Worm (Caenorhabditis elegans) whole organism, mixed stage, embryonic: Measurements from ENCODE around the gene Y57G11C.43.

Experiments
- M03D4.4 ChIP-seq: sonication (generic microtip); optimal IDR thresholded peaks from 2 replicates; lab custom pipeline; 2017; ENCODE audit warnings: mild to moderate bottlenecking, missing genetic modification characterization, missing compliant biosample characterization
- blmp-1 ChIP-seq: fragments of 150-350 bp; optimal IDR thresholded peaks from 2 replicates; lab custom pipeline; 2014; ENCODE audit warnings: missing biosample characterization, missing genetic modification characterization
- ceh-39 ChIP-seq: fragments of 150-350 bp; optimal IDR thresholded peaks from 2 replicates; lab custom pipeline; 2014; ENCODE audit warnings: missing biosample characterization, missing genetic modification characterization
- ceh-43 ChIP-seq: fragments of 200-800 bp; sonication (Bioruptor generic); optimal IDR thresholded peaks from 2 replicates; lab custom pipeline; 2018; ENCODE audit warnings: mild to moderate bottlenecking, missing genetic modification characterization, moderate library complexity, missing compliant biosample characterization
- ceh-83 ChIP-seq: fragments of 200-800 bp; sonication (Bioruptor generic); optimal IDR thresholded peaks from 2 replicates; lab custom pipeline; 2018; ENCODE audit warnings: mild to moderate bottlenecking, missing genetic modification characterization, missing compliant biosample characterization
- ces-1 ChIP-seq: fragments of 150-350 bp; optimal IDR thresholded peaks from 2 replicates; lab custom pipeline; 2014; ENCODE audit warnings: missing biosample characterization, missing genetic modification reagents, missing genetic modification characterization
- drap-1 ChIP-seq: fragments of 200-800 bp; sonication (Bioruptor generic); optimal IDR thresholded peaks from 3 replicates; lab custom pipeline; 2018; ENCODE audit warnings: mild to moderate bottlenecking, missing genetic modification characterization, missing compliant biosample characterization
- elt-1 ChIP-seq: sonication (generic microtip); optimal IDR thresholded peaks from 2 replicates; lab custom pipeline; 2017; ENCODE audit warnings: missing genetic modification characterization, mild to moderate bottlenecking, missing compliant biosample characterization, antibody characterized with exemption, moderate library complexity, borderline replicate concordance; ENCODE audit not compliant: insufficient read depth
- elt-3 ChIP-seq: fragments of 150-350 bp; optimal IDR thresholded peaks from 2 replicates; lab custom pipeline; 2014; ENCODE audit warnings: missing biosample characterization, missing genetic modification characterization
- flh-1 ChIP-seq: fragments of 200-800 bp; sonication (Bioruptor generic); optimal IDR thresholded peaks from 2 replicates; lab custom pipeline; 2018; ENCODE audit warnings: mild to moderate bottlenecking, missing genetic modification characterization, moderate library complexity, missing compliant biosample characterization
- hlh-1 ChIP-seq: fragments of 150-350 bp; optimal IDR thresholded peaks from 2 replicates; lab custom pipeline; 2014; ENCODE audit warnings: missing biosample characterization, missing genetic modification reagents, missing genetic modification characterization
- lin-13 ChIP-seq: fragments of 150-350 bp; optimal IDR thresholded peaks from 2 replicates; lab custom pipeline; 2014; ENCODE audit warnings: missing biosample characterization, missing genetic modification characterization
- lin-32 ChIP-seq: fragments of 200-800 bp; sonication (Bioruptor generic); optimal IDR thresholded peaks from 2 replicates; lab custom pipeline; 2018; ENCODE audit warnings: mild to moderate bottlenecking, missing genetic modification characterization, missing compliant biosample characterization
- lsy-2 ChIP-seq: fragments of 150-350 bp; optimal IDR thresholded peaks from 2 replicates; lab custom pipeline; 2014; ENCODE audit warnings: missing biosample characterization, missing genetic modification characterization
- mab-5 ChIP-seq: fragments of 150-350 bp; optimal IDR thresholded peaks from 2 replicates; lab custom pipeline; 2014; ENCODE audit warnings: missing biosample characterization, missing genetic modification characterization
- mep-1 ChIP-seq: fragments of 150-350 bp; optimal IDR thresholded peaks from 2 replicates; lab custom pipeline; 2017; ENCODE audit warnings: missing biosample characterization, missing genetic modification reagents, missing genetic modification characterization, inconsistent platforms
- nhr-12 ChIP-seq: fragments of 150-350 bp; optimal IDR thresholded peaks from 2 replicates; lab custom pipeline; 2014; ENCODE audit warnings: missing biosample characterization, missing genetic modification characterization
- nhr-2 ChIP-seq: fragments of 150-350 bp; optimal IDR thresholded peaks from 2 replicates; lab custom pipeline; 2014; ENCODE audit warnings: missing biosample characterization, missing genetic modification characterization
- nhr-237 ChIP-seq: fragments of 150-350 bp; optimal IDR thresholded peaks from 2 replicates; lab custom pipeline; 2014; ENCODE audit warnings: missing biosample characterization, missing genetic modification characterization
- nhr-28 ChIP-seq: fragments of 150-350 bp; optimal IDR thresholded peaks from 2 replicates; lab custom pipeline; 2014; ENCODE audit warnings: missing biosample characterization, missing genetic modification characterization
- nhr-76 ChIP-seq: sonication (generic microtip); optimal IDR thresholded peaks from 2 replicates; lab custom pipeline; 2017; ENCODE audit warnings: missing biosample characterization, missing genetic modification characterization
- snpc-4 ChIP-seq: fragments of 150-350 bp; optimal IDR thresholded peaks from 2 replicates; lab custom pipeline; 2014; ENCODE audit warnings: missing biosample characterization, missing genetic modification characterization
- tbx-8 ChIP-seq: fragments of 200-800 bp; sonication (Bioruptor generic); optimal IDR thresholded peaks from 2 replicates; lab custom pipeline; 2018; ENCODE audit warnings: mild to moderate bottlenecking, missing genetic modification characterization, moderate library complexity, missing compliant biosample characterization
- unc-39 ChIP-seq: fragments of 150-350 bp; optimal IDR thresholded peaks from 2 replicates; lab custom pipeline; 2014; ENCODE audit warnings: missing biosample characterization, missing genetic modification characterization
- zip-8 ChIP-seq: fragments of 150-350 bp; optimal IDR thresholded peaks from 2 replicates; lab custom pipeline; 2014; ENCODE audit warnings: missing biosample characterization, missing genetic modification characterization
- ztf-11 ChIP-seq: fragments of 150-350 bp; optimal IDR thresholded peaks from 2 replicates; lab custom pipeline; 2014; ENCODE audit warnings: missing biosample characterization, missing genetic modification characterization

The Y57G11C.43 gene

DNA sequence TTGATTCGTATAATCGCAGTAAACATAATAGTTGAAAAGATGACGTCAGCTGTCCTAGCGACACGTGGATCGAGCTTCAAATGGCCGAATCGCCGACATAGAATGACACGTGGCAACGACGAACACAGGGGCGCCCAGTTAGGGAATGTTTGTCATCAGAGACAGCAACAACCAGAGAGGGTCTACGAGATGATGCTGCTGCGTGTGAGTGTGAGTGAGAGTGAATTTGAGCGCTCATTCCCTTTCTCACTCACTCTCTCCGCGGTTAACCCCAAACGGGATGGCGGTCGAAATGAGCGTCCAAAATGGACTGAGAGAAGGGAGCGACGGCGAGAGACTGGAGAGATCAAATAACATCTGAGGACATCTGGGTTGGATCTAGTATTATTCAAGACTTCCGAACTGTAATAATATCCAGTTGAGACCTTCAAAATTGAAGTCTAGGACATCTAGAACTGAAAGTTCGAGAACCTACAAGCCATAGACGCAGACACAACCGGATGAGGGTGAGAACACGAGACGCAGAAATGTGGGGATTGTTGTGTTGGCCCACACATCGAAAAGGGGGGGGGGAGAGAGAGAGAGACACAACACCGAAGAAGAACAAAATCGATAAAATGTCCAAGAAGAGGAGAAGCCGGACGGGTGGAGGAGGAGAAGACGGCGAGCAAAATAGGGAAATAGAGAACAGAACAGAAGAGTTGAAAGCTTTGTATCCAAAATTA is 24.8 kb downstream of the Y57G11C.43 start (continued):
- TF ChIP-seq blmp-1 (tag; lab: Kevin White, UChicago) = peak; percentile 94
- no peak for TF ChIP-seq elt-3 (tag; lab: Kevin White, UChicago)
- TF ChIP-seq nhr-237 (tag; lab: Kevin White, UChicago) = peak; percentile 1
- no peak for TF ChIP-seq zip-8 (tag; lab: Kevin White, UChicago)
- peak; percentile 13 for TF ChIP-seq lin-13

DNA sequence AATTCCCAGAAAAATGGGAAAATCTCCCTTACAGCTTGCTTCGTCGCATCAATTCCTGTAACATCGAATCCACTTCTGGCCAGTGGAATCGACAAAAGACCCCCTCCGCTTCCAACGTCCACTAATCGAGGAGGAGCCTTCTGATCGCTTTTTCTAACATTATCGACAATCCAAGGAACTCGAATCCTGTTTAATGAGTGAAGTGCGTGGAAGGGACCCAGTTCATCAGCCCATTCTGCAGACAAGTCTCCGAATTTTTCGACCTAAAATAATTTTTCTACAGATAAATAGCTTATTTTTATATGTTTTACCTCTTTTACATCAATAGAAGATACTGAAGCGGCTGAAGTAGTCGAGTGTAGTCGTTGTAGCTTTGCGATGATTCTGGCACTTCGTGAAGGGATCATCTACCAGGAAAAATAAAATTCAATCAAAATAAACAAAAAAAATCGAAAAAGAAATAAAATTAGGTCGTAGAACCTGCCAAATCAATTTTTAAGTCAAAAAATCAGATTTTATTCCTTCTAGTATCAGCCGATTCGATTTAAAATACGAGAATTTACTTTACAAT is 26.8 kb downstream of the Y57G11C.43 start, which contains the start of gene coq-3:
TSS of gene coq-3 (minus strand) at position 407 of the 571 bp plus-strand sequence.
- no peak for TF ChIP-seq blmp-1 (tag; lab: Kevin White, UChicago)
- TF ChIP-seq ztf-11 (tag; lab: Kevin White, UChicago) = no peak
- TF ChIP-seq ceh-43 = no peak
- TF ChIP-seq zip-8 (tag; lab: Kevin White, UChicago) = no peak
- no peak for TF ChIP-seq ceh-83

DNA sequence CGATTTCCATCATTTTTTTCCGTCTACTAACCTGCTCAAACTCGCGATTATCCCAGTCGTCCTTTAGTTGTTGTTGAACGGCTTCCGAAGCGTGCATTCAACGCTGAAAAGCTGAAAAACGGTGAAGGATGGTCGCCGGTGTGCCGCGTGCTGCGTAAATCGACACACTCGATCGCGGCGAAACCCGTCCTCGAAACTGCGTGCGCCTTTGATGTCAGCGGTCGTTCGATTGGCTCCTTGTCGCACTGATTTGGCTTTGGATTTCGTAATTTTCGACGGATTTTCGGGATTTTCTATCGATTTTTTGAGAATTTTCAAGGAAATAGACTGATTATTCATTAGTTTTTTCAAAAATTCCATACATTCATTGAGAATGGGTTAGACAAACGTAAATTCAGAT is 28.1 kb downstream of the Y57G11C.43 start, which contains the start of the genes Y57G11C.1147 and nuo-3:
TSS of gene Y57G11C.1147 (minus strand) at position 161 of the 400 bp plus-strand sequence.
TSS of gene nuo-3 (minus strand) at position 191 of the 400 bp plus-strand sequence.
- TF ChIP-seq ceh-43 (no peak), elt-3 (tag; lab: Kevin White, UChicago) (no peak), nhr-237 (tag; lab: Kevin White, UChicago) (no peak), elt-1 (no peak), hlh-1 (tag; lab: Kevin White, UChicago) (no peak), tbx-8 (GFP tag; lab: Kevin White, UChicago) (no peak), nhr-28 (tag; lab: Kevin White, UChicago) (no peak), mab-5 (tag; lab: Kevin White, UChicago) (no peak), nhr-12 (tag; lab: Kevin White, UChicago) (no peak), M03D4.4 (tag; lab: Kevin White, UChicago) (no peak), snpc-4 (tag; lab: Kevin White, UChicago) (no peak), ceh-83 (no peak), lsy-2 (tag; lab: Kevin White, UChicago) (no peak), zip-8 (tag; lab: Kevin White, UChicago) (no peak)

DNA sequence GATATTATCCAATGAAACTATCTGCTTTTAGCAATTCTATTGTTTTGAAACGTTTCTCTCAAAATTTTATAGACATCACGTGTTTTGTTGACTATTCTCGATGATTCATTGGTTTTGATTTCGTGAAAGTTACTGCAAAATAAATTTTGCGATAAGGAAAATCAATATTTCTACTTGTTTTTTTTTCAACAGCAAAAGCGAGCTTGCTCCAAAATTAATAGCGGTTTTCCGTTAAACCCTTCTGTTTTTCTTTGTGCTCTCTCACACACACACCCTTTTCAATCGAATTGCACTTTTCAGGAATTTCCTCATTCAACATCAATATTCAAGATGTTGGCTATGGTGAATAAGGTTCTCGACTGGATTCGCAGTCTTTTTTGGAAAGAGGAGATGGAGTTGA is 28.6 kb downstream of the Y57G11C.43 start, which contains the start of gene arl-8:
TSS of gene arl-8 (plus strand) at position 301 of the 400 bp plus-strand sequence.
- no peak for TF ChIP-seq drap-1 (GFP tag; lab: Kevin White, UChicago)
- no peak for TF ChIP-seq nhr-2 (tag; lab: Kevin White, UChicago)
- TF ChIP-seq snpc-4 (tag; lab: Kevin White, UChicago) = no peak
- no peak for TF ChIP-seq elt-3 (tag; lab: Kevin White, UChicago)
- TF ChIP-seq lin-32 = no peak
- no peak for TF ChIP-seq ces-1 (GFP tag; lab: Kevin White, UChicago)
- TF ChIP-seq ceh-39 = no peak

DNA sequence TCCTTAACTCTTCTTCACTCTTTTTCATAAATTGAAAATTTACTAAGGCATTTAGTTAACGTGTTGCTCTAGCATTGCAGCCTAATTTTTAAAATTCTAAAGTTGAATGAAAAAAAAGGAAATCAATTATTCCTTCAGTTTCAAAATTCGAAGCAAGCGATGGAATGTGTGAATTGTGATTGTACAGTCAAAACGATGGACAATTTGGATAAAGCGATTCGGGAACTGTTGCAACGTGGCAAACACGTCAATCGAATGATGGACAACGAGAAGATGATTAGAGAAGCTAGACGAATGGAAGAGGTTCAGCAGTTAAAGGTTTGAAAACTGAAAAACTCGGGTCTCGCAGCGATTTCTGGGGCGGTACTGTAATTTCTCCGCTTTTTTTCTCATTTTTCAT is 29.9 kb downstream of the Y57G11C.43 start, which contains the start of gene Y57G11C.14:
TSS of gene Y57G11C.14 (plus strand) at position 126 of the 400 bp plus-strand sequence.
- TF ChIP-seq ceh-39 = no peak
- no peak for TF ChIP-seq mab-5 (tag; lab: Kevin White, UChicago)
- TF ChIP-seq zip-8 (tag; lab: Kevin White, UChicago) = no peak
- no peak for TF ChIP-seq elt-3 (tag; lab: Kevin White, UChicago)
- TF ChIP-seq mep-1 (tag; lab: Kevin White, UChicago) = no peak
- TF ChIP-seq unc-39 (tag; lab: Kevin White, UChicago) = no peak
- no peak for TF ChIP-seq ces-1 (GFP tag; lab: Kevin White, UChicago)
- TF ChIP-seq nhr-76 (tag; lab: Kevin White, UChicago) = no peak
- TF ChIP-seq flh-1 (GFP tag; lab: Kevin White, UChicago) = no peak
- TF ChIP-seq, all 35 proteins: peak for 0

DNA sequence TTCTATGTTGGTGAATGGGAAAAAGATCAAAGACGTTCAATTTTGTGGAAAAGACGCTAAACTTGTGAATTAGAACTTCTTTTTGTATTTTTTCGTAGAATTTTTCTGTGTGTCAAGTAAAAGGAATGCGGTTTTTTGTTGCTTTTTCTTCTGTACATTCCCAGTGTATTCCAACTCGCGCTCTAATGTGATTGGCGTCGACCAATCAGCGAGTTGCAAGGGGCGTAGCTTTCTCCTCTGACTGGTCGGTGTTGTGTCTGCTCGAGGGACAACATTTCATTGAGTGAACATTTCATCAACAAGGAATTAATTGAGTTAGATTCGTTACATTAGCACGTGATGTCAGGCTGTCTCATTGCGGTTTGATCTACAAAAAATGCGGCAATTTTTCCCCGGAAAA is 31.7 kb downstream of the Y57G11C.43 start:
- TF ChIP-seq unc-39 (tag; lab: Kevin White, UChicago) = no peak
- TF ChIP-seq nhr-76 (tag; lab: Kevin White, UChicago) = no peak
- TF ChIP-seq M03D4.4 (tag; lab: Kevin White, UChicago) = no peak
- no peak for TF ChIP-seq ceh-43
- TF ChIP-seq nhr-237 (tag; lab: Kevin White, UChicago) = no peak
- TF ChIP-seq, all 35 proteins: peak for 0
